Worm (Caenorhabditis elegans): ENCODE data around the gene ZK813.7.
A peak's percentile ranks its signal among the peaks of the same experiment; 100 is the strongest.

ZK813.7 gene

ce11 chrX:3451122-3451521 is 6.5 kb downstream of the ZK813.7 start, which contains the start of gene ZK813.5:
Gene ZK813.5 (minus strand): TSS chrX:3451222.
- TF ChIP-seq lin-32 (GFP tag; optimal IDR thresholded peaks at IDR 0.05), result no peak
- no peak for TF ChIP-seq unc-39 (tag; optimal IDR thresholded peaks at IDR 0.05)
- TF ChIP-seq sem-2 (GFP tag; optimal IDR thresholded peaks at IDR 0.05), result no peak
- no peak for TF ChIP-seq ceh-43 (GFP tag; optimal IDR thresholded peaks at IDR 0.05)

ce11 chrX:3453870-3454269 is 9.3 kb downstream of the ZK813.7 start:
- no peak for TF ChIP-seq nhr-12 (tag; optimal IDR thresholded peaks at IDR 0.05)
- TF ChIP-seq cnd-1 (tag; optimal IDR thresholded peaks at IDR 0.05), result no peak
- TF ChIP-seq hlh-1 (tag; optimal IDR thresholded peaks at IDR 0.05), result no peak
- no peak for TF ChIP-seq M03D4.4 (tag; optimal IDR thresholded peaks at IDR 0.05)
- no peak for TF ChIP-seq ceh-39 (tag; optimal IDR thresholded peaks at IDR 0.05)
- no peak for TF ChIP-seq pha-4 (tag; optimal IDR thresholded peaks at IDR 0.05)
- TF ChIP-seq ces-1 (GFP tag; optimal IDR thresholded peaks at IDR 0.05), result no peak
- no peak for TF ChIP-seq nhr-237 (tag; optimal IDR thresholded peaks at IDR 0.05)
- TF ChIP-seq lin-13 (tag; optimal IDR thresholded peaks at IDR 0.05), result no peak

ce11 chrX:3455561-3455960 is 10.9 kb downstream of the ZK813.7 start:
- TF ChIP-seq mab-5 (tag; optimal IDR thresholded peaks at IDR 0.05), result peak; percentile 62
- peak; percentile 11 for TF ChIP-seq ceh-43 (GFP tag; optimal IDR thresholded peaks at IDR 0.05)
- TF ChIP-seq mls-2 (tag; optimal IDR thresholded peaks at IDR 0.05), result no peak
- peak; percentile 90 for TF ChIP-seq unc-62 (GFP tag; optimal IDR thresholded peaks at IDR 0.05)
- TF ChIP-seq hlh-1 (tag; optimal IDR thresholded peaks at IDR 0.05), result peak; percentile 73
- no peak for TF ChIP-seq unc-39 (tag; optimal IDR thresholded peaks at IDR 0.05)
- TF ChIP-seq elt-3 (tag; optimal IDR thresholded peaks at IDR 0.05), result no peak
- TF ChIP-seq nhr-76 (tag; optimal IDR thresholded peaks at IDR 0.05), result no peak
- peak; percentile 62 for TF ChIP-seq unc-120 (tag; optimal IDR thresholded peaks at IDR 0.05; ENCODE audit: poor library complexity, severe bottlenecking)

- TF ChIP-seq tbx-8 (GFP tag; optimal IDR thresholded peaks at IDR 0.05) (no peak), elt-1 (tag; optimal IDR thresholded peaks at IDR 0.05; ENCODE audit: borderline replicate concordance, insufficient read depth) (peak; percentile 96), mep-1 (tag; optimal IDR thresholded peaks at IDR 0.05) (no peak), lin-13 (tag; optimal IDR thresholded peaks at IDR 0.05) (no peak), lsy-2 (tag; optimal IDR thresholded peaks at IDR 0.05) (no peak)
Measured at ce11 chrX:3462086-3462485, 17.5 kb downstream of the ZK813.7 start.

DNA sequence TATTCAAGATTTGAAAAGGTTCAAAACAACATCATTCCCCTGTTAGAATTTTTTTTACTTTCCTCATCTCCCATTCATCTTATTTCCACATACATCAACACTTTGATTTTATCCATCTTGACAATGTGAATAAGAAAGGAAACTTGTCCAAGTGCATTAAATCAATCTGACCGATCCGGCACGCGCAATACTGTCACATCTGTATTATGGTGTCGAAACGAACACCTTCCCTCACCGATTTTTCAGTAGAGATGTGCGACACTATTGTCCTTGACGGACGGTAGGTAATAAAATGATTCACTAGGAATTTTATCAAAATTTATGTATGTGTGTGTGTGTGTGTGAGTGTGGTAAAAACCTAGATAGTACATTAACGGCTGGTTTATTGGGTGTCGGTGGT is 19.3 kb downstream of the ZK813.7 start:
- no peak for TF ChIP-seq unc-39 (tag; optimal IDR thresholded peaks at IDR 0.05)
- TF ChIP-seq unc-62 (GFP tag; optimal IDR thresholded peaks at IDR 0.05), result peak; percentile 76

ce11 chrX:3464309-3465038 is 19.9 kb downstream of the ZK813.7 start:
- TF ChIP-seq unc-62 (GFP tag; optimal IDR thresholded peaks at IDR 0.05) (peak; percentile 53), ham-2 (GFP tag; optimal IDR thresholded peaks at IDR 0.05) (peak; percentile 41), mls-2 (tag; optimal IDR thresholded peaks at IDR 0.05) (no peak), cnd-1 (tag; optimal IDR thresholded peaks at IDR 0.05) (no peak), hlh-1 (tag; optimal IDR thresholded peaks at IDR 0.05) (no peak), ces-1 (GFP tag; optimal IDR thresholded peaks at IDR 0.05) (peak; percentile 80), lsy-2 (tag; optimal IDR thresholded peaks at IDR 0.05) (no peak), M03D4.4 (tag; optimal IDR thresholded peaks at IDR 0.05) (no peak), nhr-2 (tag; optimal IDR thresholded peaks at IDR 0.05) (peak; percentile 10), nhr-12 (tag; optimal IDR thresholded peaks at IDR 0.05) (no peak), tbx-8 (GFP tag; optimal IDR thresholded peaks at IDR 0.05) (no peak), ceh-43 (GFP tag; optimal IDR thresholded peaks at IDR 0.05) (no peak), lin-32 (GFP tag; optimal IDR thresholded peaks at IDR 0.05) (no peak)

ce11 chrX:3465785-3466184 is 21.2 kb downstream of the ZK813.7 start, which contains the start of the genes ZK377.15 and sax-3:
Gene ZK377.15 (minus strand): TSS chrX:3465885.
Gene sax-3 (minus strand): TSS chrX:3465927.
- TF ChIP-seq nhr-237 (tag; optimal IDR thresholded peaks at IDR 0.05) (no peak), mls-2 (tag; optimal IDR thresholded peaks at IDR 0.05) (no peak), tbx-8 (GFP tag; optimal IDR thresholded peaks at IDR 0.05) (no peak), lin-32 (GFP tag; optimal IDR thresholded peaks at IDR 0.05) (no peak), lsy-2 (tag; optimal IDR thresholded peaks at IDR 0.05) (no peak), nhr-2 (tag; optimal IDR thresholded peaks at IDR 0.05) (no peak), blmp-1 (tag; optimal IDR thresholded peaks at IDR 0.05) (no peak), unc-120 (tag; optimal IDR thresholded peaks at IDR 0.05; ENCODE audit: poor library complexity, severe bottlenecking) (no peak), snpc-4 (tag; optimal IDR thresholded peaks at IDR 0.05) (no peak), ceh-83 (GFP tag; optimal IDR thresholded peaks at IDR 0.05) (no peak), ceh-39 (tag; optimal IDR thresholded peaks at IDR 0.05) (no peak), nhr-12 (tag; optimal IDR thresholded peaks at IDR 0.05) (no peak), sem-2 (GFP tag; optimal IDR thresholded peaks at IDR 0.05) (no peak), drap-1 (GFP tag; optimal IDR thresholded peaks at IDR 0.05) (no peak), ces-1 (GFP tag; optimal IDR thresholded peaks at IDR 0.05) (no peak), mab-5 (tag; optimal IDR thresholded peaks at IDR 0.05) (no peak), pha-4 (tag; optimal IDR thresholded peaks at IDR 0.05) (no peak), unc-39 (tag; optimal IDR thresholded peaks at IDR 0.05) (no peak)
